Worm (Caenorhabditis elegans): ENCODE results near the gene str-88.

ce11 chrV:15377903-15378302, 5.7 kb downstream of the str-88 start, which contains the start of gene srh-122:
- TF ChIP-seq hmg-4 (GFP tag; optimal IDR thresholded peaks at IDR 0.05) (no peak), ama-1 (optimal IDR thresholded peaks at IDR 0.05) (no peak), ceh-36 (tag; optimal IDR thresholded peaks at IDR 0.05) (no peak), B0310.2 (tag; optimal IDR thresholded peaks at IDR 0.05) (no peak), aly-1 (tag; optimal IDR thresholded peaks at IDR 0.05) (no peak), tbx-11 (GFP tag; IDR thresholded peaks at IDR 0.05) (no peak), ceh-13 (GFP tag; optimal IDR thresholded peaks at IDR 0.05) (no peak), hnd-1 (tag; optimal IDR thresholded peaks at IDR 0.05) (no peak), hmbx-1 (tag; optimal IDR thresholded peaks at IDR 0.05) (no peak), scrt-1 (GFP tag; IDR thresholded peaks at IDR 0.05) (no peak), sea-1 (GFP tag; conservative IDR thresholded peaks at IDR 0.05) (no peak), flt-1 (GFP tag; IDR thresholded peaks at IDR 0.05) (no peak), tbx-37 (GFP tag; conservative IDR thresholded peaks at IDR 0.05) (no peak)

All from whole organism, early embryonic.